Fruit fly (Drosophila melanogaster) whole organism, prepupa: Measurements from ENCODE around the gene CG18130.

Source experiments
- Blimp-1 ChIP-seq: fragments of 200-800 bp; sonication (Bioruptor generic); optimal IDR thresholded peaks from 3 replicates; lab custom pipeline; 2017; ENCODE audit warnings: missing biosample characterization, missing genetic modification characterization, mild to moderate bottlenecking, moderate library complexity, missing genetic modification reagents
- CG1621 ChIP-seq: fragments of 200-800 bp; sonication (Bioruptor generic); optimal IDR thresholded peaks from 3 replicates; lab custom pipeline; 2018; ENCODE audit warnings: missing biosample characterization, mild to moderate bottlenecking, missing genetic modification characterization
- CG3032 ChIP-seq: fragments of 200-800 bp; optimal IDR thresholded peaks from 2 replicates; lab custom pipeline; 2019; ENCODE audit warnings: missing biosample characterization, mild to moderate bottlenecking, missing genetic modification characterization, moderate library complexity
- CG32006 ChIP-seq: fragments of 200-800 bp; sonication (Bioruptor generic); optimal IDR thresholded peaks from 3 replicates; lab custom pipeline; 2017; ENCODE audit warnings: missing biosample characterization, mild to moderate bottlenecking, missing genetic modification characterization
- CG3919 ChIP-seq: fragments of 200-800 bp; sonication (Bioruptor generic); optimal IDR thresholded peaks from 3 replicates; lab custom pipeline; 2016; ENCODE audit warnings: missing biosample characterization, missing genetic modification characterization
- CG4318 ChIP-seq: fragments of 200-800 bp; sonication (Bioruptor generic); optimal IDR thresholded peaks from 3 replicates; lab custom pipeline; 2017; ENCODE audit warnings: missing biosample characterization, mild to moderate bottlenecking, missing genetic modification characterization
- CG6792 ChIP-seq: fragments of 200-800 bp; sonication (Bioruptor generic); optimal IDR thresholded peaks from 3 replicates; lab custom pipeline; 2016; ENCODE audit warnings: missing biosample characterization, missing genetic modification characterization
- CG6854 ChIP-seq: fragments of 200-800 bp; sonication (Bioruptor generic); optimal IDR thresholded peaks from 2 replicates; lab custom pipeline; 2017; ENCODE audit warnings: missing biosample characterization, mild to moderate bottlenecking, missing genetic modification characterization
- CG8319 ChIP-seq: fragments of 200-800 bp; sonication (Bioruptor generic); optimal IDR thresholded peaks from 3 replicates; lab custom pipeline; 2016; ENCODE audit warnings: missing biosample characterization, missing genetic modification characterization
- CG8632 ChIP-seq: fragments of 200-800 bp; sonication (Bioruptor generic); optimal IDR thresholded peaks from 3 replicates; lab custom pipeline; 2016; ENCODE audit warnings: missing biosample characterization, missing genetic modification characterization
- CG9139 ChIP-seq: fragments of 200-800 bp; sonication (Bioruptor generic); optimal IDR thresholded peaks from 3 replicates; lab custom pipeline; 2017; ENCODE audit warnings: missing biosample characterization, mild to moderate bottlenecking, missing genetic modification characterization
- Eip75B ChIP-seq: fragments of 200-800 bp; sonication (Bioruptor generic); optimal IDR thresholded peaks from 3 replicates; lab custom pipeline; 2016; ENCODE audit warnings: missing biosample characterization, missing genetic modification characterization
- Eip78C ChIP-seq: fragments of 200-800 bp; sonication (Bioruptor generic); peaks from one replicate; lab custom pipeline; 2016; ENCODE audit warnings: missing biosample characterization, missing genetic modification characterization
- Ets21C ChIP-seq: fragments of 200-800 bp; sonication (Bioruptor generic); optimal IDR thresholded peaks from 3 replicates; lab custom pipeline; 2016; ENCODE audit warnings: missing biosample characterization, missing genetic modification characterization
- Ets96B ChIP-seq: fragments of 200-800 bp; optimal IDR thresholded peaks from 2 replicates; lab custom pipeline; 2019; ENCODE audit warnings: missing biosample characterization, mild to moderate bottlenecking, missing genetic modification characterization, moderate library complexity
- Gug ChIP-seq: fragments of 200-800 bp; sonication (Bioruptor generic); IDR thresholded peaks from 2 replicates; pipeline ENCODE4 v1.3.6; 2022; ENCODE audit warnings: missing biosample characterization, missing genetic modification characterization
- Hr4 ChIP-seq: fragments of 200-800 bp; sonication (Bioruptor generic); optimal IDR thresholded peaks from 3 replicates; lab custom pipeline; 2016; ENCODE audit warnings: missing biosample characterization, missing genetic modification characterization
- Lpt ChIP-seq: fragments of 200-800 bp; sonication (Bioruptor generic); optimal IDR thresholded peaks from 3 replicates; lab custom pipeline; 2016; ENCODE audit warnings: missing biosample characterization, missing genetic modification characterization
- Met ChIP-seq: fragments of 200-800 bp; sonication (Bioruptor generic); optimal IDR thresholded peaks from 3 replicates; lab custom pipeline; 2016; ENCODE audit warnings: missing biosample characterization, missing genetic modification characterization
- Smox ChIP-seq: fragments of 200-800 bp; sonication (Bioruptor generic); optimal IDR thresholded peaks from 3 replicates; lab custom pipeline; 2016; ENCODE audit warnings: missing biosample characterization, missing genetic modification characterization
- Sox102F ChIP-seq: fragments of 200-800 bp; sonication (Bioruptor generic); optimal IDR thresholded peaks from 2 replicates; lab custom pipeline; 2016; ENCODE audit warnings: missing biosample characterization, mild to moderate bottlenecking, missing genetic modification characterization
- Sox14 ChIP-seq: fragments of 200-800 bp; sonication (Bioruptor generic); optimal IDR thresholded peaks from 3 replicates; lab custom pipeline; 2016; ENCODE audit warnings: missing biosample characterization, missing genetic modification characterization
- achi ChIP-seq: fragments of 200-800 bp; sonication (Bioruptor generic); optimal IDR thresholded peaks from 3 replicates; lab custom pipeline; 2016; ENCODE audit warnings: missing biosample characterization, missing genetic modification characterization
- acj6 ChIP-seq: fragments of 200-800 bp; sonication (Bioruptor generic); optimal IDR thresholded peaks from 3 replicates; lab custom pipeline; 2016; ENCODE audit warnings: missing biosample characterization, missing genetic modification characterization
- cyc ChIP-seq: fragments of 200-800 bp; sonication (Bioruptor generic); optimal IDR thresholded peaks from 3 replicates; lab custom pipeline; 2016; ENCODE audit warnings: missing biosample characterization, missing genetic modification characterization
- dsx ChIP-seq: fragments of 200-800 bp; optimal IDR thresholded peaks from 3 replicates; lab custom pipeline; 2019; ENCODE audit warnings: missing biosample characterization, mild to moderate bottlenecking, missing genetic modification characterization, moderate library complexity; ENCODE audit not compliant: poor library complexity, severe bottlenecking
- eg ChIP-seq: fragments of 200-800 bp; sonication (Bioruptor generic); IDR thresholded peaks from 3 replicates; pipeline ENCODE4 v1.3.6; 2022; ENCODE audit warnings: missing biosample characterization, missing genetic modification characterization
- esn ChIP-seq: fragments of 200-800 bp; sonication (Bioruptor generic); optimal IDR thresholded peaks from 2 replicates; lab custom pipeline; 2016; ENCODE audit warnings: missing biosample characterization, mild to moderate bottlenecking, missing genetic modification characterization, moderate library complexity
- fd85E ChIP-seq: fragments of 200-800 bp; sonication (Bioruptor generic); optimal IDR thresholded peaks from 3 replicates; lab custom pipeline; 2016; ENCODE audit warnings: missing biosample characterization, missing genetic modification characterization
- net ChIP-seq: fragments of 200-800 bp; sonication (Bioruptor generic); optimal IDR thresholded peaks from 3 replicates; lab custom pipeline; 2016; ENCODE audit warnings: missing biosample characterization, missing genetic modification characterization
- salr ChIP-seq, 2 experiments: fragments of 200-800 bp; sonication (Bioruptor generic); optimal IDR thresholded peaks; 3 replicates each; lab custom pipeline; 2016 to 2018; ENCODE audit warnings: missing biosample characterization in 2 of 2, missing genetic modification characterization in 2 of 2, mild to moderate bottlenecking in 1 of 2
- ss ChIP-seq, 2 experiments: fragments of 200-800 bp; sonication (Bioruptor generic); optimal IDR thresholded peaks; 2 replicates in 1 of 2; 3 replicates in 1 of 2; lab custom pipeline; 2017 to 2018; ENCODE audit warnings: mild to moderate bottlenecking in 2 of 2, missing biosample characterization in 2 of 2, missing genetic modification characterization in 2 of 2, moderate library complexity in 1 of 2
- svp ChIP-seq: fragments of 200-800 bp; sonication (Bioruptor generic); peaks from one replicate; lab custom pipeline; 2016; ENCODE audit warnings: missing biosample characterization, missing genetic modification characterization
- topi ChIP-seq: fragments of 200-800 bp; sonication (Bioruptor generic); optimal IDR thresholded peaks from 3 replicates; lab custom pipeline; 2016; ENCODE audit warnings: missing biosample characterization, missing genetic modification characterization
- vri ChIP-seq: fragments of 200-800 bp; sonication (Bioruptor generic); optimal IDR thresholded peaks from 3 replicates; lab custom pipeline; 2016; ENCODE audit warnings: missing biosample characterization, mild to moderate bottlenecking, missing genetic modification characterization

CG18130 gene

dm6 chrX:11992668-11993067 is at the start of gene CG18130:
TSS of gene CG18130 (minus strand) at chrX:11992768.
- TF ChIP-seq acj6 (GFP tag; lab: Kevin White, UChicago) (no peak), vri (GFP tag; lab: Kevin White, UChicago) (no peak), Eip78C (no peak), Blimp-1 (GFP tag; lab: Kevin White, UChicago) (no peak), salr (GFP tag; optimal IDR thresholded peaks at IDR 0.05; lab: Kevin White, UChicago) (no peak), net (GFP tag; lab: Kevin White, UChicago) (no peak), Met (no peak), Gug (GFP tag; lab: Robert Waterston, UW) (no peak), Ets21C (no peak), topi (GFP tag; lab: Kevin White, UChicago) (no peak), Smox (GFP tag; lab: Kevin White, UChicago) (no peak), fd85E (GFP tag; lab: Kevin White, UChicago) (no peak), CG8632 (GFP tag; lab: Kevin White, UChicago) (no peak), eg (GFP tag; lab: Robert Waterston, UW) (no peak), Eip75B (GFP tag; lab: Kevin White, UChicago) (no peak), CG32006 (GFP tag; lab: Kevin White, UChicago) (no peak), CG4318 (GFP tag; lab: Kevin White, UChicago) (no peak), achi (GFP tag; lab: Kevin White, UChicago) (no peak), esn (GFP tag; lab: Kevin White, UChicago) (no peak), CG1621 (no peak)

dm6 chrX:12035207-12035606 is 42.6 kb upstream of the CG18130 start:
- TF ChIP-seq Sox14 (GFP tag; lab: Kevin White, UChicago) (no peak), Ets96B (no peak), CG9139 (GFP tag; lab: Kevin White, UChicago) (no peak), Hr4 (GFP tag; lab: Kevin White, UChicago) (no peak), Lpt (no peak), fd85E (GFP tag; lab: Kevin White, UChicago) (no peak), Met (no peak), Ets21C (no peak), eg (GFP tag; lab: Robert Waterston, UW) (no peak), Sox102F (GFP tag; lab: Kevin White, UChicago) (no peak), CG6854 (GFP tag; lab: Kevin White, UChicago) (no peak), achi (GFP tag; lab: Kevin White, UChicago) (no peak), topi (GFP tag; lab: Kevin White, UChicago) (no peak), ss (GFP tag; optimal IDR thresholded peaks at IDR 0.05; lab: Kevin White, UChicago) (no peak), cyc (GFP tag; lab: Kevin White, UChicago) (no peak)
- TF ChIP-seq, all 60 proteins: peak for 0

dm6 chrX:12034713-12035112 is 42.1 kb upstream of the CG18130 start:
- TF ChIP-seq Smox (GFP tag; lab: Kevin White, UChicago): no peak
- no peak for TF ChIP-seq CG3919 (GFP tag; lab: Kevin White, UChicago)
- no peak for TF ChIP-seq net (GFP tag; lab: Kevin White, UChicago)
- TF ChIP-seq eg (GFP tag; lab: Robert Waterston, UW): no peak
- TF ChIP-seq CG6854 (GFP tag; lab: Kevin White, UChicago): no peak
- TF ChIP-seq CG8319 (GFP tag; lab: Kevin White, UChicago): no peak
- TF ChIP-seq dsx: no peak
- peak; percentile 60 for TF ChIP-seq svp (GFP tag; lab: Kevin White, UChicago)
- TF ChIP-seq, all 60 proteins: peak for 1

- TF ChIP-seq Met: no peak
- TF ChIP-seq CG6792 (GFP tag; lab: Kevin White, UChicago): no peak
- no peak for TF ChIP-seq Sox14 (GFP tag; lab: Kevin White, UChicago)
- TF ChIP-seq CG3032 (tag; lab: Kevin White, UChicago): no peak
These were observed 39.6 kb upstream of the CG18130 start, which contains the start of gene Cyp318a1 for dm6 chrX:12032136-12032682. TSS of gene Cyp318a1 (plus strand) at chrX:12032632.
